Worm (Caenorhabditis elegans): ENCODE data around the gene mcm-5.

DNA sequence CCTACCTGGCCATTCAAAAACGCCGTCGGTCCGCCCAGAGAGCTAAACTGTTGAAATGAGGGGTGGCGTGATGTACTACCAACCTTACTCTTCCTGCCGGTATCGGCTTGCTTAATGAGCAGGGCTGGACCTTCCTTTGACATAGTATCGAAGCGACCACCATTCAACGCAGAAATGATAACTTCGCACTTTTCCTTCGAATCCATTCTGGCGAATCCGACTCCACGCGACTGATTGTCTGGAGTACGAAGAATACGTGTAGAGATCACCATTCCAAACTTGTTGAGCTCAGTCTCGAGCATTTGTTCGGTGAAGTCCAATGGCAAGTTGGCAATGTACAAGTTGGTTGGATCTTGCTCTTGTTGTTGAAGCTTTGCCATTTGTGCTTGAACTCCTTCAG lies 12.9 kb downstream of the mcm-5 start:
- no peak for TF ChIP-seq klf-2 (GFP tag; conservative IDR thresholded peaks at IDR 0.05)
- no peak for TF ChIP-seq tab-1 (GFP tag; IDR thresholded peaks at IDR 0.05)
- TF ChIP-seq ref-1 (GFP tag; conservative IDR thresholded peaks at IDR 0.05): no peak
- TF ChIP-seq ztf-23 (GFP tag; IDR thresholded peaks at IDR 0.05): no peak
- no peak for TF ChIP-seq ztf-29 (GFP tag; IDR thresholded peaks at IDR 0.05)
- no peak for TF ChIP-seq T22C8.4 (GFP tag; IDR thresholded peaks at IDR 0.05)
- no peak for TF ChIP-seq cog-1 (tag; optimal IDR thresholded peaks at IDR 0.05)
- TF ChIP-seq med-1 (GFP tag; optimal IDR thresholded peaks at IDR 0.05; ENCODE audit: insufficient read depth): no peak

All from whole organism, midembryonic.